Fruit fly (Drosophila melanogaster): Measurements from ENCODE around the gene Yod1.

The Yod1 gene

DNA sequence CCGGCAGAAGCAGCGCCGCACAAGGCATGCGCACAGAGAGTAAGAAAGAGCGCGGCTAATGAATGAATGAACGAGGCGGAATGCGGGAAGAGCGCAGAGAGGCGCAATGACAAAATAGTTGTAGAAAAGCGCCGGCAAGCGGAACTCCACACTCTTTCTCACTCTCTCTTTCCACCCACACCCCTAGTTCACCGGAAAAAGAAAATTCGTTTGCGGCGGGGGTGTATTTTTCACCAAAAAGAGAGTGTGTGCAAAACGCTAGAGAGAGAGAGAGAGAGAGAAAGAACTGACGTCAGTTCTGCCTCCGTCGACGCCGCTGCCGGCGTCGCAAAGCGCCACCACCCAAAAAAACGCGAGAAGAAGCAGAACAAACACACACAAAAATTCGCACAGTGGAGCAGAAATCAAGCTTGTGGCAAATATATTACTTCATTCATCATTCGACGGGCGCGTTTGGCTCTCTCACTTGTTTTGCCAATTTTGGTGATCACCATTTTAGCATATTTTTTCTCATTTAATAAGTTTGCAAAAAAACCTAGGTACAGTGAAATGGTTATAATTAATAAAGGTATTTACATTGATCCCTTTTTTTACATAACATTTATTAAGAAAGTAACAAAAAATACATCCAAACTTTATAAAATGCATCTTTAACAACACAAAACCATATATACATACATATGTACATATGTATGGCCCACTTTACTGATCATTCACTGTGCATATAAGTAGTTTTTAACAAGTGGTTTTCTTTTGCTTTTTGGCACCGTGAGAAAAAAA lies 51.4 kb downstream of the Yod1 start (continued):
- TF ChIP-seq CG1529 (GFP tag; optimal IDR thresholded peaks at IDR 0.05) (peak; percentile 23), CG11093 (GFP tag; IDR thresholded peaks at IDR 0.05) (0 out of 3 replicates have a peak, but pooled peaks have one; percentile 51), fd3F (GFP tag; optimal IDR thresholded peaks at IDR 0.05) (peak; percentile 37), CG2889 (GFP tag; IDR thresholded peaks at IDR 0.05) (no peak), PHDP (tag; optimal IDR thresholded peaks at IDR 0.05) (peak; percentile 48), gt (GFP tag; IDR thresholded peaks at IDR 0.05) (no peak), sc (optimal IDR thresholded peaks at IDR 0.05) (no peak), sc (GFP tag; optimal IDR thresholded peaks at IDR 0.05) (no peak), sna (GFP tag; IDR thresholded peaks at IDR 0.05; ENCODE audit: partially characterized antibody) (peak; percentile 73), lilli (GFP tag; optimal IDR thresholded peaks at IDR 0.05) (peak; percentile 77), NK7.1 (GFP tag; optimal IDR thresholded peaks at IDR 0.05) (peak; percentile 14), ken (GFP tag; IDR thresholded peaks at IDR 0.05) (no peak), Dfd (GFP tag; optimal IDR thresholded peaks at IDR 0.05) (no peak), Usf (GFP tag; optimal IDR thresholded peaks at IDR 0.05) (peak; percentile 39), HLH54F (GFP tag; optimal IDR thresholded peaks at IDR 0.05) (peak; percentile 70), Eip74EF (GFP tag; optimal IDR thresholded peaks at IDR 0.05) (peak in 1 of 2 experiments; percentile 24), CG11723 (GFP tag; optimal IDR thresholded peaks at IDR 0.05) (peak; percentile 22), Six4 (GFP tag; optimal IDR thresholded peaks at IDR 0.05) (no peak), grau (tag; optimal IDR thresholded peaks at IDR 0.05) (peak; percentile 73), CG14965 (GFP tag; optimal IDR thresholded peaks at IDR 0.05; ENCODE audit: borderline replicate concordance) (no peak), CG1792 (GFP tag; optimal IDR thresholded peaks at IDR 0.05) (peak; percentile 24)

All from whole organism, embryonic.